Worm (Caenorhabditis elegans) whole organism, L4 larva: ENCODE measurements around the gene C05E7.3.

Source experiments
- aly-2 ChIP-seq: sonication (generic microtip); optimal IDR thresholded peaks from 2 replicates; lab custom pipeline; 2018; ENCODE audit warnings: missing biosample characterization, missing genetic modification characterization
- lin-13 ChIP-seq: fragments of 150-350 bp; optimal IDR thresholded peaks from 2 replicates; lab custom pipeline; 2014; ENCODE audit warnings: missing biosample characterization, missing genetic modification reagents, missing genetic modification characterization
- zfp-3 ChIP-seq: fragments of 200-800 bp; sonication (Bioruptor generic); conservative IDR thresholded peaks from 2 replicates; pipeline ENCODE4 v1.3.6; 2022; ENCODE audit warnings: missing genetic modification reagents, missing genetic modification characterization, missing compliant biosample characterization

- no peak for TF ChIP-seq lin-13 (GFP tag; lab: Kevin White, UChicago)
- TF ChIP-seq zfp-3, result no peak
- no peak for TF ChIP-seq aly-2 (tag; lab: Kevin White, UChicago)
Measured at ce11 chrX:12958897-12959296, 12.5 kb upstream of the C05E7.3 start.
